Worm (Caenorhabditis elegans) whole organism, L3 larva: ENCODE results near the gene Y46G5A.14.

ENCODE experiments used
- R02D3.7 ChIP-seq: fragments of 150-350 bp; optimal IDR thresholded peaks from 2 replicates; lab custom pipeline; 2014; ENCODE audit warnings: missing biosample characterization, missing genetic modification characterization
- ZK546.5 ChIP-seq: sonication (generic microtip); optimal IDR thresholded peaks from 2 replicates; lab custom pipeline; 2017; ENCODE audit warnings: missing biosample characterization, missing genetic modification characterization
- ama-1 ChIP-seq: fragments of 150-350 bp; optimal IDR thresholded peaks from 2 replicates; lab custom pipeline; 2018
- ceh-16 ChIP-seq: sonication (generic microtip); optimal IDR thresholded peaks from 2 replicates; lab custom pipeline; 2017; ENCODE audit warnings: missing biosample characterization, missing genetic modification characterization
- ceh-28 ChIP-seq: fragments of 150-350 bp; optimal IDR thresholded peaks from 2 replicates; lab custom pipeline; 2014; ENCODE audit warnings: missing biosample characterization, missing genetic modification reagents, missing genetic modification characterization
- daf-12 ChIP-seq: fragments of 150-350 bp; optimal IDR thresholded peaks from 2 replicates; lab custom pipeline; 2014; ENCODE audit warnings: missing biosample characterization, missing genetic modification reagents, missing genetic modification characterization
- egl-27 ChIP-seq: sonication (generic microtip); optimal IDR thresholded peaks from 4 replicates; lab custom pipeline; 2017; ENCODE audit warnings: missing biosample characterization, missing genetic modification reagents, missing genetic modification characterization
- elt-1 ChIP-seq: fragments of 150-350 bp; optimal IDR thresholded peaks from 2 replicates; lab custom pipeline; 2014; ENCODE audit warnings: missing biosample characterization, missing genetic modification characterization
- elt-2 ChIP-seq: sonication (generic microtip); optimal IDR thresholded peaks from 2 replicates; lab custom pipeline; 2016; ENCODE audit warnings: missing genetic modification reagents, mild to moderate bottlenecking, missing genetic modification characterization, missing compliant biosample characterization
- elt-3 ChIP-seq, 3 experiments: fragments of 150-350 bp in 1 of 3; sonication (generic microtip) in 2 of 3; optimal IDR thresholded peaks; 2 replicates in 2 of 3; 4 replicates in 1 of 3; lab custom pipeline; 2014 to 2017; ENCODE audit warnings: missing biosample characterization in 3 of 3, missing genetic modification characterization in 3 of 3
- fkh-10 ChIP-seq: sonication (generic microtip); optimal IDR thresholded peaks from 2 replicates; lab custom pipeline; 2017; ENCODE audit warnings: missing biosample characterization, missing genetic modification reagents, missing genetic modification characterization
- fkh-2 ChIP-seq: fragments of 150-350 bp; optimal IDR thresholded peaks from 2 replicates; lab custom pipeline; 2014; ENCODE audit warnings: missing biosample characterization, missing genetic modification reagents, missing genetic modification characterization
- lin-15B ChIP-seq: fragments of 150-350 bp; optimal IDR thresholded peaks from 2 replicates; lab custom pipeline; 2014; ENCODE audit warnings: missing biosample characterization, missing genetic modification characterization
- lsy-12 ChIP-seq: sonication (generic microtip); optimal IDR thresholded peaks from 2 replicates; lab custom pipeline; 2016; ENCODE audit warnings: mild to moderate bottlenecking, missing genetic modification characterization, missing compliant biosample characterization
- mdl-1 ChIP-seq: fragments of 150-350 bp; optimal IDR thresholded peaks from 2 replicates; lab custom pipeline; 2014; ENCODE audit warnings: missing biosample characterization, missing genetic modification characterization
- nfya-1 ChIP-seq: sonication (generic microtip); optimal IDR thresholded peaks from 2 replicates; lab custom pipeline; 2017; ENCODE audit warnings: missing genetic modification characterization, mild to moderate bottlenecking, missing compliant biosample characterization, antibody characterized with exemption, moderate library complexity; ENCODE audit not compliant: insufficient read depth
- nhr-11 ChIP-seq: fragments of 150-350 bp; optimal IDR thresholded peaks from 2 replicates; lab custom pipeline; 2014; ENCODE audit warnings: missing biosample characterization, missing genetic modification characterization
- nhr-12 ChIP-seq: fragments of 150-350 bp; optimal IDR thresholded peaks from 2 replicates; lab custom pipeline; 2014; ENCODE audit warnings: missing biosample characterization, missing genetic modification characterization
- nhr-23 ChIP-seq: fragments of 150-350 bp; optimal IDR thresholded peaks from 2 replicates; lab custom pipeline; 2014; ENCODE audit warnings: missing biosample characterization, missing genetic modification reagents, missing genetic modification characterization
- nhr-25 ChIP-seq: sonication (generic microtip); optimal IDR thresholded peaks from 2 replicates; lab custom pipeline; 2017; ENCODE audit warnings: missing biosample characterization, missing genetic modification characterization
- nhr-43 ChIP-seq: sonication (generic microtip); optimal IDR thresholded peaks from 2 replicates; lab custom pipeline; 2016; ENCODE audit warnings: mild to moderate bottlenecking, missing genetic modification characterization, missing compliant biosample characterization; ENCODE audit not compliant: poor library complexity, severe bottlenecking
- nhr-67 ChIP-seq: fragments of 150-350 bp; optimal IDR thresholded peaks from 2 replicates; lab custom pipeline; 2014; ENCODE audit warnings: missing biosample characterization, missing genetic modification characterization
- nhr-77 ChIP-seq: fragments of 150-350 bp; optimal IDR thresholded peaks from 2 replicates; lab custom pipeline; 2014; ENCODE audit warnings: missing biosample characterization, missing genetic modification characterization
- pha-4 ChIP-seq: fragments of 150-350 bp; optimal IDR thresholded peaks from 2 replicates; lab custom pipeline; 2014; ENCODE audit warnings: missing biosample characterization, missing genetic modification reagents, missing genetic modification characterization
- pqm-1 ChIP-seq: fragments of 150-350 bp; optimal IDR thresholded peaks from 2 replicates; lab custom pipeline; 2017; ENCODE audit warnings: missing biosample characterization, missing genetic modification characterization, inconsistent platforms
- sea-2 ChIP-seq: fragments of 150-350 bp; sonication (generic microtip); optimal IDR thresholded peaks from 4 replicates; lab custom pipeline; 2014; ENCODE audit warnings: missing biosample characterization, missing genetic modification reagents, missing genetic modification characterization
- skn-1 ChIP-seq: fragments of 150-350 bp; optimal IDR thresholded peaks from 2 replicates; lab custom pipeline; 2014; ENCODE audit warnings: missing biosample characterization, missing genetic modification characterization
- snpc-4 ChIP-seq: fragments of 150-350 bp; optimal IDR thresholded peaks from 2 replicates; lab custom pipeline; 2014; ENCODE audit warnings: missing biosample characterization, missing genetic modification characterization
- tbx-2 ChIP-seq: sonication (generic microtip); optimal IDR thresholded peaks from 2 replicates; lab custom pipeline; 2016; ENCODE audit warnings: mild to moderate bottlenecking, missing genetic modification characterization, missing compliant biosample characterization
- unc-39 ChIP-seq: sonication (generic microtip); optimal IDR thresholded peaks from 4 replicates; lab custom pipeline; 2017; ENCODE audit warnings: missing biosample characterization, missing genetic modification characterization
- zag-1 ChIP-seq: fragments of 150-350 bp; optimal IDR thresholded peaks from 2 replicates; lab custom pipeline; 2014; ENCODE audit warnings: missing biosample characterization, missing genetic modification characterization
- ztf-11 ChIP-seq: fragments of 150-350 bp; optimal IDR thresholded peaks from 2 replicates; lab custom pipeline; 2014; ENCODE audit warnings: missing biosample characterization, missing genetic modification characterization
- ztf-4 ChIP-seq: fragments of 150-350 bp; optimal IDR thresholded peaks from 2 replicates; lab custom pipeline; 2014; ENCODE audit warnings: missing biosample characterization, missing genetic modification characterization

Gene Y46G5A.14

DNA sequence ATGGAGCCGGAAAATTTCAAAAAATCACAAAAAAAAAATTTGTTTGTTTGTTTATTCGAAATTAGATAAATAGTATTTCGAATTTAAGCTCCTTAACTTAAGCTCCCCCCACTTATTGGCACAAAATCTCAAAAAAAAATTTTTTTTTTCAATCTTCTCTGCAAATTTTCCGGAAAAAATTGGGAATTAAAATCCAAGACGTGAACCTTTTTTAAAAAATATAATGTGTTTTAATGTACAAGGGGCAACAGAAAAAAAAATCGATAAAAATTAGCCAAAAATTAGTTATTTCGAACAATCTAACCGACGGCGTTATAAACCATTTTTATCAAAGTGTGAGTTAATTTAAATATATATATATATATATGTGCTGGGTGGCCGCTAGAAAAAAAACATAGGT, at the start of gene Y46G5A.14:
Gene Y46G5A.14, plus strand, starts transcription at position 301 of the 400 bp plus-strand sequence.
- TF ChIP-seq nhr-23 (no peak), ceh-28 (tag; lab: Kevin White, UChicago) (no peak), unc-39 (tag; lab: Kevin White, UChicago) (no peak), fkh-2 (no peak), egl-27 (tag; lab: Kevin White, UChicago) (no peak), lin-15B (tag; lab: Kevin White, UChicago) (no peak), tbx-2 (no peak), elt-1 (tag; lab: Kevin White, UChicago) (no peak), lsy-12 (tag; lab: Kevin White, UChicago) (no peak), skn-1 (tag; lab: Kevin White, UChicago) (no peak), nhr-11 (tag; lab: Kevin White, UChicago) (no peak), ztf-4 (tag; lab: Kevin White, UChicago) (no peak), mdl-1 (tag; lab: Kevin White, UChicago) (no peak), ztf-11 (tag; lab: Kevin White, UChicago) (no peak)

DNA sequence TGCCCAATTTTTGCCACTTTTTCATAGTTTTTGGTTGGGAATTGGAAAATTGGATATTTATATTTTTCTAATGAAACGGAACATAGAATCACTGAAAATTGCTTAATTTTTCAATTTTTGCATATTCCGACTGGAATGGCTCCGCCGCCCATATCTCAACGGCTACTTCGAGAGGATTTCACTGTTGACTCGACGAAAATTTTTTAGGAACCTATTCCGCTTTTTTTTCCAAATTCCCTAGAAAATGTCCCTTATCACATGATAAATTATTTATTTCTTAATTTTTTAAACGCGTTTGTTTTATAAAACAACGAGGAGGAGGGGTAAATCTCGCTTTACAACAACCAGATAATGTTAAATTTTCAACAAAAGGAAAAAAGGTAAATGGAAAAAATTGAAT, 47.8 kb upstream of the Y46G5A.14 start:
- TF ChIP-seq fkh-10 (GFP tag; lab: Kevin White, UChicago) (no peak), skn-1 (tag; lab: Kevin White, UChicago) (no peak)
- TF ChIP-seq, all 47 proteins: peak for 0

DNA sequence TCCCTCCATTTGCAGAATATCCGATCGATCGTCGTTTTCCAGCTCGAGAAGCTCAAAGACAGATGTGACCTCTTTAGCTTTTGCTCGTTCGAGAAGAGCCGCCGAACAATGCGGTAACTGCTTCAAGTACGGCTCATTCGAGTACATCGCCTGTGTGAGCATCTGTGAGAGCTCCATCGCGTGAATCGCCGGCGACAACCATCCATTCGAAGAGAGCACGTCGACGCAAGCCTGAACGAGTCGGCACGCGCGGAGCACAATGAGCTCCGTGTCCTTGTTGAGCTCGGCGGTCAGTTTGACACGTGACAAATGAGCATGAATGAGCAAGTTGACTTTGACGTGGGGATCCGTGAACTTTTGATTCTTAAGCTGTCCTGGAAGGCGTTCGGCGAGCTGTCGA, 46.6 kb upstream of the Y46G5A.14 start:
- no peak for TF ChIP-seq elt-2 (tag; lab: Kevin White, UChicago)
- TF ChIP-seq nfya-1 (tag; lab: Kevin White, UChicago) = no peak
- no peak for TF ChIP-seq nhr-67
- TF ChIP-seq tbx-2 = no peak
- TF ChIP-seq ztf-11 (tag; lab: Kevin White, UChicago) = no peak
- TF ChIP-seq ceh-16 (tag; lab: Kevin White, UChicago) = no peak
- no peak for TF ChIP-seq nhr-25

DNA sequence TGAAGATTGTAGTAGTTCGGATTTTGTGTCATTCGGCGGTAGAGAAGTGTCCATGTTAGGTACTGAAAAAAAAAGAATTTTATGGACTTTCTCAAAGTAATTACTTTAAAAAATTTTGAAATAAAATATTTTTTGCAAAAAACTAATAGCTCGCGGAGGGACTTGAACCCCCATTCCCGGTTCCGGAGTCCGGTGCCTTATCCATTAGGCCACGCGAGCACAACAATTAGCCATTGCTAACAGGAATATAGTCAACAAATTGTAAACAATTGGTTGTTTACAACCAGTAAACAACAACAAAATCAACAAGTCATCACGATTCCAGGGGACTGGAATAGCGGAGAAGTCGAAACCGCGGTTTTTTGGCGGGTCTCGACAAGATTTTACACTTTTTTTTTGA, 45.9 kb upstream of the Y46G5A.14 start:
- TF ChIP-seq ama-1 (lab: Kevin White, UChicago) = no peak
- TF ChIP-seq zag-1 (tag; lab: Kevin White, UChicago) = no peak
- no peak for TF ChIP-seq tbx-2
- TF ChIP-seq pha-4 (tag; lab: Kevin White, UChicago) = no peak
- no peak for TF ChIP-seq ZK546.5 (tag; lab: Kevin White, UChicago)
- no peak for TF ChIP-seq nhr-12 (tag; lab: Kevin White, UChicago)
- no peak for TF ChIP-seq nhr-77 (tag; lab: Kevin White, UChicago)
- TF ChIP-seq ceh-28 (tag; lab: Kevin White, UChicago) = no peak
- TF ChIP-seq pqm-1 (tag; lab: Kevin White, UChicago) = no peak
- no peak for TF ChIP-seq R02D3.7 (tag; lab: Kevin White, UChicago)
- no peak for TF ChIP-seq skn-1 (tag; lab: Kevin White, UChicago)
- TF ChIP-seq sea-2 (GFP tag; lab: Kevin White, UChicago) = no peak
- no peak for TF ChIP-seq lin-15B (tag; lab: Kevin White, UChicago)
- TF ChIP-seq, all 47 proteins: peak for 0

DNA sequence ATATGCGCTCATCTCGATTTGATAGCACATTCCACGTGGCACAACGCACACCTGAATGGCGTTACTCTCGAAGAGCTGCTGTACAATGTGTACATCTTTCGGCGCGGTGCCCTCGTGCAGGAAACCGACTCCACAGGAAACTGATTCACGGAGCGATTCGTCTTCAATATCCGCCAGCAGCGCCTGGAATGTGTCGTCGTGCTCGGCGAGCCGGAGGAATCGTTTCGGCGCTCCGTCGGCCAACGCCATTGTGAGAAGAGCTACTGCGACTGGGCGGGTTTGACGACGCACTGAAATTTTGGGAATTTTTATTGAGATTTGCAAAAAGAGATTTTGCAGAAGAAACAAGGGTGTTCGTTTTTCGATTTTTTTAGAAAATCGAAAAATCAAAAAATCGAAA, 44.5 kb upstream of the Y46G5A.14 start:
- TF ChIP-seq elt-3 (tag; optimal IDR thresholded peaks at IDR 0.05; lab: Kevin White, UChicago) = no peak
- no peak for TF ChIP-seq ceh-16 (tag; lab: Kevin White, UChicago)
- no peak for TF ChIP-seq nhr-43 (tag; lab: Kevin White, UChicago)
- TF ChIP-seq ceh-28 (tag; lab: Kevin White, UChicago) = no peak
- no peak for TF ChIP-seq nhr-11 (tag; lab: Kevin White, UChicago)
- TF ChIP-seq nhr-25 = no peak
- TF ChIP-seq mdl-1 (tag; lab: Kevin White, UChicago) = no peak
- TF ChIP-seq snpc-4 = no peak
- no peak for TF ChIP-seq daf-12 (tag; lab: Kevin White, UChicago)
- no peak for TF ChIP-seq nhr-23

DNA sequence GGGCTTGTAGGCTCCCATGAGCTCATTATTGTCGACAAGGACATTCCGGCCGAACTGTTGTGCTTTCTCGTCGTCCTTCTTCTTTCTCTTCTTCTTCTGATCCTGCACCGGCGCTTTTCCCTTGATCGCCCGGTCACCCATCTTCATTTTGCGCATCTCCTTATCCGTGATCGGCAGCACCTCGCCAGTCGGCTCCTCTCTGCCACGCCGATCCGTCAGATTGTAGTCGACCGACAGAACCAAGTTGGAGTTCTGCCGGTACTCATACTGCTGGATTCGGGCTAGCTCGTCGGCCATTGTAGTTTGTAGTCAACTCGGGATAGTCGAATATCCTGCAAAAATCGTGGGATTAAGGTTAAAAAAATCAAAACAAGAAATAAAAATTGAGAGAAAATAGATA, 37.9 kb upstream of the Y46G5A.14 start, which contains the start of gene snrp-200:
Gene snrp-200, minus strand, starts transcription at position 332 of the 400 bp plus-strand sequence.
- TF ChIP-seq pha-4 (tag; lab: Kevin White, UChicago) (no peak), ztf-11 (tag; lab: Kevin White, UChicago) (no peak), ceh-28 (tag; lab: Kevin White, UChicago) (no peak), ama-1 (lab: Kevin White, UChicago) (no peak), lin-15B (tag; lab: Kevin White, UChicago) (no peak), R02D3.7 (tag; lab: Kevin White, UChicago) (no peak), snpc-4 (no peak)
